Fruit fly (Drosophila melanogaster) whole organism, embryonic: Measurements from ENCODE around the gene CG1273.

ENCODE experiments used
- Bgb ChIP-seq: fragments of 200-800 bp; sonication (Bioruptor generic); IDR thresholded peaks from 2 replicates; pipeline ENCODE4 v1.3.6; 2022; ENCODE audit warnings: missing biosample characterization, missing genetic modification characterization; ENCODE audit not compliant: partially characterized antibody
- CG10267 ChIP-seq: fragments of 200-800 bp; sonication (Bioruptor generic); optimal IDR thresholded peaks from 2 replicates; lab custom pipeline; 2018; ENCODE audit warnings: missing biosample characterization, mild to moderate bottlenecking, missing genetic modification characterization, moderate library complexity
- CG10565 ChIP-seq: fragments of 200-800 bp; sonication (Bioruptor generic); optimal IDR thresholded peaks from 3 replicates; lab custom pipeline; 2016; ENCODE audit warnings: missing biosample characterization, mild to moderate bottlenecking, missing genetic modification characterization
- CG13775 ChIP-seq: fragments of 200-800 bp; sonication (Bioruptor generic); optimal IDR thresholded peaks from 3 replicates; lab custom pipeline; 2017; ENCODE audit warnings: missing biosample characterization, mild to moderate bottlenecking, missing genetic modification characterization
- CG14441 ChIP-seq: fragments of 200-800 bp; sonication (Bioruptor generic); IDR thresholded peaks from 2 replicates; pipeline ENCODE4 v1.3.6; 2022; ENCODE audit warnings: missing biosample characterization, missing genetic modification characterization
- CG14965 ChIP-seq: fragments of 200-800 bp; sonication (Bioruptor generic); optimal IDR thresholded peaks from 2 replicates; lab custom pipeline; 2016; ENCODE audit warnings: missing biosample characterization, missing genetic modification characterization, borderline replicate concordance
- CG1832 ChIP-seq: fragments of 200-800 bp; sonication (Bioruptor generic); optimal IDR thresholded peaks from 2 replicates; lab custom pipeline; 2017; ENCODE audit warnings: missing biosample characterization, mild to moderate bottlenecking, missing genetic modification characterization, inconsistent platforms
- CG3163 ChIP-seq: fragments of 200-800 bp; sonication (Bioruptor generic); optimal IDR thresholded peaks from 3 replicates; lab custom pipeline; 2016; ENCODE audit warnings: missing biosample characterization, missing genetic modification characterization
- CG34224 ChIP-seq: fragments of 200-800 bp; sonication (Bioruptor generic); IDR thresholded peaks from 3 replicates; pipeline ENCODE4 v1.3.6; 2022; ENCODE audit warnings: missing biosample characterization, missing genetic modification characterization; ENCODE audit not compliant: partially characterized antibody
- CG4617 ChIP-seq: fragments of 200-800 bp; sonication (Bioruptor generic); optimal IDR thresholded peaks from 3 replicates; lab custom pipeline; 2016; ENCODE audit warnings: missing biosample characterization, missing genetic modification characterization, borderline replicate concordance
- CG6791 ChIP-seq: fragments of 200-800 bp; sonication (Bioruptor generic); IDR thresholded peaks from 3 replicates; pipeline ENCODE4 v1.3.6; 2022; ENCODE audit warnings: missing biosample characterization, missing genetic modification characterization; ENCODE audit not compliant: partially characterized antibody
- CG7786 ChIP-seq: fragments of 200-800 bp; sonication (Bioruptor generic); optimal IDR thresholded peaks from 2 replicates; lab custom pipeline; 2016; ENCODE audit warnings: missing biosample characterization, missing genetic modification characterization
- CG8388 ChIP-seq: fragments of 200-800 bp; sonication (Bioruptor generic); optimal IDR thresholded peaks from 2 replicates; lab custom pipeline; 2019; ENCODE audit warnings: missing biosample characterization, mild to moderate bottlenecking, missing genetic modification characterization, moderate library complexity
- CG9932 ChIP-seq: fragments of 200-800 bp; sonication (Bioruptor generic); IDR thresholded peaks from 2 replicates; pipeline ENCODE4 v1.3.6; 2022; ENCODE audit warnings: missing biosample characterization, missing genetic modification characterization
- D ChIP-seq, 2 experiments: fragments of 200-800 bp in 1 of 2; fragments of >200 bp in 1 of 2; sonication (Bioruptor generic) in 1 of 2; optimal IDR thresholded peaks; 2 replicates in 1 of 2; 3 replicates in 1 of 2; lab custom pipeline; 2017; ENCODE audit warnings: mild to moderate bottlenecking in 1 of 2, missing biosample characterization in 1 of 2, missing genetic modification characterization in 1 of 2, missing genetic modification reagents in 1 of 2
- Drgx ChIP-seq: fragments of 200-800 bp; sonication (Bioruptor generic); IDR thresholded peaks from 2 replicates; pipeline ENCODE4 v1.3.6; 2022; ENCODE audit warnings: missing biosample characterization, missing genetic modification characterization
- Eip74EF ChIP-seq, 2 experiments: fragments of 200-800 bp in 1 of 2; fragments of >200 bp in 1 of 2; sonication (Bioruptor generic) in 1 of 2; optimal IDR thresholded peaks; 2 replicates each; lab custom pipeline; 2017 to 2019; ENCODE audit warnings: missing biosample characterization in 2 of 2, missing genetic modification characterization in 2 of 2, mild to moderate bottlenecking in 1 of 2, moderate library complexity in 1 of 2
- Elba2 ChIP-seq: fragments of 200-800 bp; sonication (Bioruptor generic); optimal IDR thresholded peaks from 3 replicates; lab custom pipeline; 2016; ENCODE audit warnings: missing biosample characterization, missing genetic modification characterization
- Fer1 ChIP-seq: fragments of 200-800 bp; sonication (Bioruptor generic); optimal IDR thresholded peaks from 2 replicates; lab custom pipeline; 2017; ENCODE audit warnings: missing biosample characterization, mild to moderate bottlenecking, missing genetic modification characterization
- HHEX ChIP-seq: fragments of 200-800 bp; sonication (Bioruptor generic); optimal IDR thresholded peaks from 3 replicates; lab custom pipeline; 2017; ENCODE audit warnings: missing biosample characterization, mild to moderate bottlenecking, missing genetic modification characterization, missing genetic modification reagents
- HLH54F ChIP-seq: fragments of 200-800 bp; sonication (Bioruptor generic); optimal IDR thresholded peaks from 3 replicates; lab custom pipeline; 2016; ENCODE audit warnings: missing biosample characterization, missing genetic modification characterization
- Hsf ChIP-seq: fragments of 200-800 bp; sonication (Bioruptor generic); optimal IDR thresholded peaks from 3 replicates; lab custom pipeline; 2016; ENCODE audit warnings: missing biosample characterization, missing genetic modification characterization
- Mad ChIP-seq: fragments of 200-800 bp; sonication (Bioruptor generic); optimal IDR thresholded peaks from 2 replicates; lab custom pipeline; 2016; ENCODE audit warnings: missing biosample characterization, missing genetic modification characterization
- Max ChIP-seq: fragments of 200-800 bp; sonication (Bioruptor generic); optimal IDR thresholded peaks from 2 replicates; lab custom pipeline; 2016; ENCODE audit warnings: missing biosample characterization, mild to moderate bottlenecking, missing genetic modification characterization
- PHDP ChIP-seq: fragments of 200-800 bp; sonication (Bioruptor generic); optimal IDR thresholded peaks from 3 replicates; lab custom pipeline; 2018; ENCODE audit warnings: missing biosample characterization, mild to moderate bottlenecking, missing genetic modification characterization, moderate library complexity
- Ptx1 ChIP-seq: fragments of 200-800 bp; sonication (Bioruptor generic); IDR thresholded peaks from 2 replicates; pipeline ENCODE4 v1.3.6; 2022; ENCODE audit warnings: missing biosample characterization, missing genetic modification characterization
- Six4 ChIP-seq: fragments of 200-800 bp; sonication (Bioruptor generic); optimal IDR thresholded peaks from 2 replicates; lab custom pipeline; 2016; ENCODE audit warnings: missing biosample characterization, missing genetic modification characterization
- Sry-δ ChIP-seq: fragments of 200-800 bp; sonication (Bioruptor generic); optimal IDR thresholded peaks from 2 replicates; lab custom pipeline; 2016; ENCODE audit warnings: missing biosample characterization, missing genetic modification characterization
- Tbp ChIP-seq: fragments of >200 bp; optimal IDR thresholded peaks from 2 replicates; lab custom pipeline; 2018; ENCODE audit warnings: missing biosample characterization, missing genetic modification characterization
- Xbp1 ChIP-seq: fragments of 200-800 bp; sonication (Bioruptor generic); optimal IDR thresholded peaks from 3 replicates; lab custom pipeline; 2016; ENCODE audit warnings: missing biosample characterization, mild to moderate bottlenecking, missing genetic modification characterization
- ara ChIP-seq: fragments of 200-800 bp; sonication (Bioruptor generic); IDR thresholded peaks from 2 replicates; pipeline ENCODE4 v1.3.6; 2022; ENCODE audit warnings: missing biosample characterization, missing genetic modification characterization
- ato ChIP-seq: fragments of 200-800 bp; sonication (Bioruptor generic); IDR thresholded peaks from 2 replicates; pipeline ENCODE4 v1.3.6; 2022; ENCODE audit warnings: missing biosample characterization, missing genetic modification characterization; ENCODE audit not compliant: partially characterized antibody
- cg ChIP-seq: fragments of 200-800 bp; sonication (Bioruptor generic); optimal IDR thresholded peaks from 3 replicates; lab custom pipeline; 2019; ENCODE audit warnings: missing biosample characterization, mild to moderate bottlenecking, missing genetic modification characterization, moderate library complexity
- chn ChIP-seq: fragments of 200-800 bp; sonication (Bioruptor generic); optimal IDR thresholded peaks from 2 replicates; lab custom pipeline; 2016; ENCODE audit warnings: missing biosample characterization, missing genetic modification characterization
- ci ChIP-seq: fragments of 200-800 bp; sonication (Bioruptor generic); IDR thresholded peaks from 3 replicates; pipeline ENCODE4 v1.3.6; 2022; ENCODE audit warnings: missing biosample characterization, missing genetic modification characterization
- disco-r ChIP-seq: fragments of 200-800 bp; sonication (Bioruptor generic); optimal IDR thresholded peaks from 2 replicates; lab custom pipeline; 2016; ENCODE audit warnings: missing biosample characterization, missing genetic modification characterization
- dmrt11E ChIP-seq: fragments of 200-800 bp; sonication (Bioruptor generic); optimal IDR thresholded peaks from 3 replicates; lab custom pipeline; 2018; ENCODE audit warnings: missing biosample characterization, mild to moderate bottlenecking, missing genetic modification characterization, moderate library complexity
- gcm ChIP-seq: fragments of 200-800 bp; sonication (Bioruptor generic); optimal IDR thresholded peaks from 2 replicates; lab custom pipeline; 2019; ENCODE audit warnings: missing biosample characterization, mild to moderate bottlenecking, missing genetic modification characterization, moderate library complexity
- grau ChIP-seq: fragments of 200-800 bp; optimal IDR thresholded peaks from 3 replicates; lab custom pipeline; 2019; ENCODE audit warnings: missing biosample characterization, mild to moderate bottlenecking, missing genetic modification characterization, moderate library complexity
- gro ChIP-seq: fragments of 200-800 bp; sonication (Bioruptor generic); optimal IDR thresholded peaks from 2 replicates; lab custom pipeline; 2016; ENCODE audit warnings: missing biosample characterization, missing genetic modification characterization
- lilli ChIP-seq: fragments of 200-800 bp; sonication (Bioruptor generic); optimal IDR thresholded peaks from 3 replicates; lab custom pipeline; 2016; ENCODE audit warnings: missing biosample characterization, missing genetic modification characterization
- maf-S ChIP-seq: fragments of 200-800 bp; sonication (Bioruptor generic); optimal IDR thresholded peaks from 2 replicates; lab custom pipeline; 2016; ENCODE audit warnings: missing biosample characterization, missing genetic modification characterization
- pum ChIP-seq: fragments of 200-800 bp; sonication (Bioruptor generic); optimal IDR thresholded peaks from 2 replicates; lab custom pipeline; 2016; ENCODE audit warnings: missing biosample characterization, missing genetic modification characterization
- shn ChIP-seq: fragments of 200-800 bp; sonication (Bioruptor generic); optimal IDR thresholded peaks from 3 replicates; lab custom pipeline; 2016; ENCODE audit warnings: missing biosample characterization, missing genetic modification characterization
- slbo ChIP-seq: fragments of 200-800 bp; sonication (Bioruptor generic); IDR thresholded peaks from 2 replicates; pipeline ENCODE4 v1.3.6; 2022; ENCODE audit warnings: missing biosample characterization, missing genetic modification characterization
- slou ChIP-seq: fragments of 200-800 bp; sonication (Bioruptor generic); optimal IDR thresholded peaks from 3 replicates; lab custom pipeline; 2016; ENCODE audit warnings: missing biosample characterization, missing genetic modification characterization
- stwl ChIP-seq: fragments of 200-800 bp; sonication (Bioruptor generic); optimal IDR thresholded peaks from 3 replicates; lab custom pipeline; 2018; ENCODE audit warnings: missing biosample characterization, mild to moderate bottlenecking, missing genetic modification characterization, moderate library complexity
- twi ChIP-seq: fragments of 200-800 bp; optimal IDR thresholded peaks from 2 replicates; lab custom pipeline; 2019; ENCODE audit warnings: missing biosample characterization, mild to moderate bottlenecking, missing genetic modification characterization, moderate library complexity
- tx ChIP-seq: fragments of 200-800 bp; sonication (Bioruptor generic); optimal IDR thresholded peaks from 2 replicates; lab custom pipeline; 2016; ENCODE audit warnings: missing biosample characterization, missing genetic modification characterization
- zfh2 ChIP-seq: fragments of 200-800 bp; sonication (Bioruptor generic); optimal IDR thresholded peaks from 2 replicates; lab custom pipeline; 2016; ENCODE audit warnings: missing biosample characterization, missing genetic modification characterization

CG1273 gene

dm6 chr3L:4313299-4313698 lies 49.8 kb downstream of the CG1273 start, which contains the start of gene Claspin (continued):
- TF ChIP-seq Xbp1 (GFP tag; lab: Kevin White, UChicago) (peak; percentile 52), ato (no peak), CG3163 (peak; percentile 11), slbo (GFP tag; lab: Robert Waterston, UW) (peak; percentile 72), shn (peak; percentile 60), Fer1 (GFP tag; lab: Kevin White, UChicago) (peak; percentile 33), Drgx (GFP tag; lab: Robert Waterston, UW) (no peak), Elba2 (GFP tag; lab: Kevin White, UChicago) (peak; percentile 42), grau (peak; percentile 32), cg (GFP tag; lab: Kevin White, UChicago) (peak; percentile 68), D (optimal IDR thresholded peaks at IDR 0.05; lab: Kevin White, UChicago) (no peak), D (GFP tag; optimal IDR thresholded peaks at IDR 0.05; lab: Kevin White, UChicago) (no peak), Ptx1 (peak; percentile 11; the same call in 1 of the 2 replicates), Six4 (GFP tag; lab: Kevin White, UChicago) (no peak), Bgb (GFP tag; lab: Robert Waterston, UW) (peak; percentile 65), CG7786 (GFP tag; lab: Kevin White, UChicago) (peak; percentile 62), ara (GFP tag; lab: Robert Waterston, UW) (no peak), dmrt11E (tag; lab: Kevin White, UChicago) (peak; percentile 10), lilli (GFP tag; lab: Kevin White, UChicago) (peak; percentile 65), Tbp (no peak), gro (GFP tag; lab: Kevin White, UChicago) (peak; percentile 40), CG10267 (peak; percentile 95), HHEX (GFP tag; lab: Kevin White, UChicago) (no peak), disco-r (GFP tag; lab: Kevin White, UChicago) (no peak), twi (tag; lab: Kevin White, UChicago) (no peak), CG6791 (GFP tag; lab: Robert Waterston, UW) (peak; percentile 37; the same call in 1 of the 3 replicates), CG8388 (no peak), Sry-δ (peak; percentile 7), CG9932 (GFP tag; lab: Robert Waterston, UW) (peak; percentile 73), Max (peak; percentile 19), pum (GFP tag; lab: Kevin White, UChicago) (no peak), ci (GFP tag; lab: Robert Waterston, UW) (peak; percentile 14; the same call in 1 of the 3 replicates), chn (GFP tag; lab: Kevin White, UChicago) (peak; percentile 41), slou (peak; percentile 18), stwl (tag; lab: Kevin White, UChicago) (peak; percentile 72), CG13775 (GFP tag; lab: Kevin White, UChicago) (no peak), Mad (GFP tag; lab: Kevin White, UChicago) (peak; percentile 54), CG14965 (GFP tag; lab: Kevin White, UChicago) (no peak), tx (peak; percentile 30), HLH54F (GFP tag; lab: Kevin White, UChicago) (peak; percentile 53), maf-S (peak; percentile 27), CG34224 (GFP tag; lab: Robert Waterston, UW) (peak; percentile 47; the same call in 1 of the 3 replicates), CG4617 (GFP tag; lab: Kevin White, UChicago) (peak; percentile 37), CG1832 (GFP tag; lab: Kevin White, UChicago) (no peak), gcm (GFP tag; lab: Kevin White, UChicago) (peak; percentile 94), Eip74EF (GFP tag; optimal IDR thresholded peaks at IDR 0.05; lab: Kevin White, UChicago) (no peak), Hsf (GFP tag; lab: Kevin White, UChicago) (peak; percentile 44), zfh2 (GFP tag; lab: Kevin White, UChicago) (peak; percentile 69), CG10565 (GFP tag; lab: Kevin White, UChicago) (no peak), PHDP (tag; lab: Kevin White, UChicago) (peak; percentile 40), CG14441 (GFP tag; lab: Robert Waterston, UW) (no peak)
